Worm (Caenorhabditis elegans): ENCODE data around the gene nhr-271.

ce11 chrV:16610791-16611385 lies 30.6 kb upstream of the nhr-271 start, which contains the start of gene srw-54:
- TF ChIP-seq F13H6.1 (tag; optimal IDR thresholded peaks at IDR 0.05) = no peak
- no peak for TF ChIP-seq nhr-237 (tag; optimal IDR thresholded peaks at IDR 0.05)

All from whole organism, L2 larva.